Worm (Caenorhabditis elegans): Measurements from ENCODE around the gene fbxc-32.
A peak's percentile ranks its signal among the peaks of the same experiment; 100 is the strongest.
"Not testable (repeated sequence)": the region's sequence is repeated elsewhere in the genome, so short reads cannot be mapped to it uniquely, and the experiment has no call there.

Gene fbxc-32

DNA sequence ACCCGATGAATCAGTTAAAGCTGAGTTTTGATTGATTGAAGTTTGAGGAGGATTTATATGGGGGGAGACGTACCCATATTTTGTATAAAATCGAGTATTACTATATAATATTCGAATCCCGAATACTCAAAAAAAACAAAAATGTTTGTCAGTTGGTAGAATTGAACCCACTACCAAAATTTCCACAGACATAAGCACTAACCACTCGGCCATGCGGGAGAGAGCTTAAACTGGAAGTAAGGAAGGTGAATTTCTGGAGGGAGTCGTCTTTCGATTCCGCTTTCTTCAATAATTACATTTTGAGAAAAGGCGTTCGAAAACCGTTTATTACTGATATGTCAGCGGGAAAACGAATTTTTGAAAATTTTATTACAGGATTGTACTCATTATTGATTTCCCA lies 29.1 kb upstream of the fbxc-32 start:
- peak; percentile 64 for TF ChIP-seq snpc-1.2 (GFP tag; IDR thresholded peaks at IDR 0.05)
- TF ChIP-seq D1046.2 (GFP tag; IDR thresholded peaks at IDR 0.05): peak; percentile 80
- peak; percentile 39 for TF ChIP-seq dmd-6 (GFP tag; IDR thresholded peaks at IDR 0.05)
- TF ChIP-seq dmd-8 (GFP tag; IDR thresholded peaks at IDR 0.05): peak; percentile 66; the same call in 1 of the 2 replicates
- TF ChIP-seq Y48G9A.11 (GFP tag; IDR thresholded peaks at IDR 0.05): 0 out of 2 replicates have a peak, but pooled peaks have one; percentile 31
- TF ChIP-seq egl-43 (GFP tag; IDR thresholded peaks at IDR 0.05): peak; percentile 74; the same call in 1 of the 2 replicates
- 0 out of 2 replicates have a peak, but pooled peaks have one; percentile 22 for TF ChIP-seq madf-9 (GFP tag; conservative IDR thresholded peaks at IDR 0.05)
- 0 out of 2 replicates have a peak, but pooled peaks have one; percentile 51 for TF ChIP-seq ZK337.2 (GFP tag; IDR thresholded peaks at IDR 0.05)
- peak; percentile 69 for TF ChIP-seq ctbp-1 (GFP tag; IDR thresholded peaks at IDR 0.05)
- TF ChIP-seq F26F4.8 (GFP tag; conservative IDR thresholded peaks at IDR 0.05): peak; percentile 68; the same call in 1 of the 2 replicates
- 0 out of 4 replicates have a peak, but pooled peaks of 1 of the 2 experiments have one; percentile 68 for TF ChIP-seq madf-5 (GFP tag; IDR thresholded peaks at IDR 0.05)
- 0 out of 2 replicates have a peak, but pooled peaks have one; percentile 18 for TF ChIP-seq tra-1 (GFP tag; IDR thresholded peaks at IDR 0.05)
- 0 out of 2 replicates have a peak, but pooled peaks have one; percentile 29 for TF ChIP-seq nhr-41 (GFP tag; IDR thresholded peaks at IDR 0.05)
- TF ChIP-seq vab-7 (GFP tag; IDR thresholded peaks at IDR 0.05): peak; percentile 68
- TF ChIP-seq lin-1 (GFP tag; IDR thresholded peaks at IDR 0.05): peak; percentile 75; the same call in 1 of the 2 replicates
- TF ChIP-seq lim-7 (GFP tag; IDR thresholded peaks at IDR 0.05): peak; percentile 78

- TF ChIP-seq dmd-6 (GFP tag; IDR thresholded peaks at IDR 0.05) (no peak), T26A8.4 (GFP tag; IDR thresholded peaks at IDR 0.05) (no peak)
Measured at ce11 chrII:973999-974398, 26.0 kb upstream of the fbxc-32 start, which contains the start of gene fbxc-14. TSS of gene fbxc-14 (plus strand) at chrII:974299.

DNA sequence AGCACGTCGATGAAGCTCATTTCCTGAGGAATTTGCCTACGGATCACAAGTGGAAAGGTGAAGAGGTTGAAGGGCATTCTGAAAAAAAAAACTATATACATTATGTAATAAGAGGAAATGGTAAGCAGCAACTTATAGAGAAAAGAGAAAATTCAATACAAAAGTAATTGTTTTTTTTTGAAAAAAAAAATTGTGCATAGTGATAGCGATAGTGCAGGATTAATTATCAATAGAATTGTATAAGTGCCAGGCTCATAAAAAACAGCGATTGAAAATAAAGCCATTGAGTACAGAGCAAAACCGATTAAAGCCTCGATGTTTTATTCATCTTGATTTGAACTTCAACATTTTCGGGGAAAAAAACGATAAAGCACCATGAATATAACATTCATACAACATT lies 24.9 kb upstream of the fbxc-32 start, which contains the start of gene C32B5.15:
C32B5.15 (minus strand) TSS at position 101 of the 400 bp plus-strand sequence.
- TF ChIP-seq nhr-76 (tag; optimal IDR thresholded peaks at IDR 0.05) (no peak), lin-29 (GFP tag; IDR thresholded peaks at IDR 0.05) (no peak), T20F7.1 (GFP tag; optimal IDR thresholded peaks at IDR 0.05) (no peak), egl-43 (GFP tag; IDR thresholded peaks at IDR 0.05) (no peak), hlh-11 (tag; optimal IDR thresholded peaks at IDR 0.05) (no peak), ceh-62 (tag; optimal IDR thresholded peaks at IDR 0.05) (no peak)

DNA sequence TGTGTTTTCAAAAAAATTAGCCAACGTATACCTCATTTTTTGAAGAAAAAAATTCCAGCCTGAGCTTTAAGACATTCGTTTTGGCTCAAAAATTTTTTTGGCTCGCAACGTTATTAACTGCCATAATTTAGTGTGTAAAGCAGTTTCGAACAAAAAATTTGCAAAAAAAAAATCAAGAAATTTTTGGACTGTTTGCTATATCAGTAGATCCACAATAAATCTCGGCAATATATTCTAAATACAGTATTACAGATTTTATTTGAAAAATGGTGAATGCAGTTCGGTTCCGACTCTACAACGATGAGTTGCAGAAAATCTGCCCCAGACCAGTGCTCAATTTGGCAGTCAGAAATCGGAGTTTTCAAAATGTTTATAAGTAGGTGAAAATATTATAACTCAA lies 20.1 kb upstream of the fbxc-32 start, which contains the start of gene C32B5.6:
C32B5.6 (plus strand) TSS at position 301 of the 400 bp plus-strand sequence.
- TF ChIP-seq spr-1 (tag; optimal IDR thresholded peaks at IDR 0.05); D1046.2 (GFP tag; IDR thresholded peaks at IDR 0.05); ceh-28 (tag; optimal IDR thresholded peaks at IDR 0.05): not testable (repeated sequence)

- not testable (repeated sequence) for TF ChIP-seq D1046.2 (GFP tag; IDR thresholded peaks at IDR 0.05); nhr-102 (tag; optimal IDR thresholded peaks at IDR 0.05); duxl-1 (tag; optimal IDR thresholded peaks at IDR 0.05; ENCODE audit: poor library complexity)
Measured at ce11 chrII:966962-967361, 19.0 kb upstream of the fbxc-32 start, which contains the start of gene fbxc-18. TSS of gene fbxc-18 (minus strand) at chrII:967062.

DNA sequence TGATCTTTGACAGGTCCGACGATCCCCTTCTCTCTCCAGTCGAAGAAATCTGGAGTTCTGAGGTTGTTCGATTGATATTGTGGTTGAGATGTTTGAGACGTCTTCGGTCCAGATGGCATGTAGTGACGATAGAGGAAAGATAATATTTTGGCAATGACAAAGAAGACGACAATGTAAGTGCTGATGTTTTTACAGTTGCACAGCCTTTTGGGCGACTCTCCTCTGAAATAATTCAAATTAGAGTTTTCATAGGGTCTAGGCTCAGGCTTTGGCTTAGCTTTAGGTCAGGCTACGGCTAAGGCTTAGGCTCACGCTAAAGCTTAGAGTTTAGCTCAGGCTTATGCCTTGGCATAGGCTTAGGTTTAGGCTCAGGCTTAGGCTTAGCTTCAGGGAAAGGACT lies 14.0 kb upstream of the fbxc-32 start, which contains the start of gene C32B5.13:
C32B5.13 (minus strand) TSS at position 101 of the 400 bp plus-strand sequence.
- TF ChIP-seq unc-62 (GFP tag; optimal IDR thresholded peaks at IDR 0.05 in 1 of 2): peak in 1 of 2 experiments; percentile 16
- TF ChIP-seq unc-62 (tag; optimal IDR thresholded peaks at IDR 0.05): no peak
- TF ChIP-seq mep-1 (tag; optimal IDR thresholded peaks at IDR 0.05): no peak

Data from whole organism, L4 larva.